Fruit fly (Drosophila melanogaster) whole organism, embryonic: ENCODE data around the gene mus301.

ENCODE experiments used
- Bgb ChIP-seq: fragments of 200-800 bp; sonication (Bioruptor generic); IDR thresholded peaks from 2 replicates; pipeline ENCODE4 v1.3.6; 2022; ENCODE audit warnings: missing biosample characterization, missing genetic modification characterization; ENCODE audit not compliant: partially characterized antibody
- CG10543 ChIP-seq: fragments of 200-800 bp; sonication (Bioruptor generic); optimal IDR thresholded peaks from 3 replicates; lab custom pipeline; 2017; ENCODE audit warnings: missing biosample characterization, mild to moderate bottlenecking, missing genetic modification characterization, moderate library complexity
- CG12391 ChIP-seq: fragments of 200-800 bp; sonication (Bioruptor generic); optimal IDR thresholded peaks from 3 replicates; lab custom pipeline; 2018; ENCODE audit warnings: missing biosample characterization, mild to moderate bottlenecking, missing genetic modification characterization, moderate library complexity
- CG14667 ChIP-seq: fragments of 200-800 bp; sonication (Bioruptor generic); IDR thresholded peaks from 2 replicates; pipeline ENCODE4 v1.3.6; 2022; ENCODE audit warnings: missing biosample characterization, missing genetic modification characterization
- CG15011 ChIP-seq: fragments of 200-800 bp; sonication (Bioruptor generic); optimal IDR thresholded peaks from 3 replicates; lab custom pipeline; 2018; ENCODE audit warnings: missing biosample characterization, mild to moderate bottlenecking, missing genetic modification characterization
- CG17568 ChIP-seq: fragments of 200-800 bp; sonication (Bioruptor generic); optimal IDR thresholded peaks from 2 replicates; lab custom pipeline; 2018; ENCODE audit warnings: missing biosample characterization, mild to moderate bottlenecking, missing genetic modification characterization, moderate library complexity
- CG2202 ChIP-seq: fragments of 200-800 bp; sonication (Bioruptor generic); optimal IDR thresholded peaks from 2 replicates; lab custom pipeline; 2018; ENCODE audit warnings: missing biosample characterization, mild to moderate bottlenecking, missing genetic modification characterization
- CG34224 ChIP-seq: fragments of 200-800 bp; sonication (Bioruptor generic); IDR thresholded peaks from 3 replicates; pipeline ENCODE4 v1.3.6; 2022; ENCODE audit warnings: missing biosample characterization, missing genetic modification characterization; ENCODE audit not compliant: partially characterized antibody
- CG3847 ChIP-seq: fragments of 200-800 bp; sonication (Bioruptor generic); IDR thresholded peaks from 2 replicates; pipeline ENCODE4 v1.3.6; 2022; ENCODE audit warnings: missing biosample characterization, missing genetic modification characterization
- CG42726 ChIP-seq: fragments of 200-800 bp; sonication (Bioruptor generic); IDR thresholded peaks from 2 replicates; pipeline ENCODE4 v1.3.6; 2022; ENCODE audit warnings: missing biosample characterization, missing genetic modification characterization; ENCODE audit not compliant: partially characterized antibody
- CG4328 ChIP-seq: fragments of 200-800 bp; sonication (Bioruptor generic); optimal IDR thresholded peaks from 3 replicates; lab custom pipeline; 2017; ENCODE audit warnings: missing biosample characterization, missing genetic modification reagents, missing genetic modification characterization
- CG43689 ChIP-seq: fragments of 200-800 bp; sonication (Bioruptor generic); IDR thresholded peaks from 2 replicates; pipeline ENCODE4 v1.3.6; 2022; ENCODE audit warnings: missing biosample characterization, missing genetic modification characterization
- CG4820 ChIP-seq: fragments of 200-800 bp; sonication (Bioruptor generic); optimal IDR thresholded peaks from 3 replicates; lab custom pipeline; 2016; ENCODE audit warnings: missing biosample characterization, missing genetic modification characterization
- CG5180 ChIP-seq: fragments of 200-800 bp; sonication (Bioruptor generic); optimal IDR thresholded peaks from 3 replicates; lab custom pipeline; 2017; ENCODE audit warnings: missing biosample characterization, missing genetic modification characterization, mild to moderate bottlenecking, moderate library complexity, missing genetic modification reagents
- CG7357 ChIP-seq: fragments of 200-800 bp; sonication (Bioruptor generic); IDR thresholded peaks from 3 replicates; pipeline ENCODE4 v1.3.6; 2022; ENCODE audit warnings: missing biosample characterization, missing genetic modification characterization
- Dad ChIP-seq: fragments of 200-800 bp; sonication (Bioruptor generic); optimal IDR thresholded peaks from 3 replicates; lab custom pipeline; 2016; ENCODE audit warnings: missing biosample characterization, missing genetic modification characterization
- Dbx ChIP-seq: fragments of 200-800 bp; sonication (Bioruptor generic); IDR thresholded peaks from 3 replicates; pipeline ENCODE4 v1.3.6; 2022; ENCODE audit warnings: missing biosample characterization, missing genetic modification characterization
- Deaf1 ChIP-seq: fragments of 200-800 bp; optimal IDR thresholded peaks from 3 replicates; lab custom pipeline; 2019; ENCODE audit warnings: missing biosample characterization, mild to moderate bottlenecking, missing genetic modification characterization, moderate library complexity
- Drgx ChIP-seq: fragments of 200-800 bp; sonication (Bioruptor generic); IDR thresholded peaks from 2 replicates; pipeline ENCODE4 v1.3.6; 2022; ENCODE audit warnings: missing biosample characterization, missing genetic modification characterization
- Ets65A ChIP-seq: fragments of 200-800 bp; sonication (Bioruptor generic); peaks from one replicate; lab custom pipeline; 2016; ENCODE audit warnings: missing biosample characterization, missing genetic modification characterization
- Gug ChIP-seq: fragments of 200-800 bp; sonication (Bioruptor generic); IDR thresholded peaks from 4 replicates; pipeline ENCODE4 v1.3.6; 2022; ENCODE audit warnings: missing biosample characterization, missing genetic modification characterization
- HLHmδ ChIP-seq: fragments of 200-800 bp; sonication (Bioruptor generic); optimal IDR thresholded peaks from 2 replicates; lab custom pipeline; 2018; ENCODE audit warnings: missing biosample characterization, mild to moderate bottlenecking, missing genetic modification characterization, moderate library complexity
- Hey ChIP-seq: fragments of 200-800 bp; sonication (Bioruptor generic); optimal IDR thresholded peaks from 3 replicates; lab custom pipeline; 2018; ENCODE audit warnings: missing biosample characterization, mild to moderate bottlenecking, missing genetic modification characterization
- Mad ChIP-seq: fragments of 200-800 bp; sonication (Bioruptor generic); optimal IDR thresholded peaks from 2 replicates; lab custom pipeline; 2016; ENCODE audit warnings: missing biosample characterization, missing genetic modification characterization
- Med ChIP-seq: fragments of 200-800 bp; sonication (Bioruptor generic); peaks from one replicate; lab custom pipeline; 2016; ENCODE audit warnings: missing biosample characterization, missing genetic modification characterization, mild to moderate bottlenecking, inconsistent platforms, moderate library complexity
- Mes4 ChIP-seq: fragments of 200-800 bp; sonication (Bioruptor generic); optimal IDR thresholded peaks from 2 replicates; lab custom pipeline; 2016; ENCODE audit warnings: missing biosample characterization, missing genetic modification characterization
- Oli ChIP-seq: fragments of 200-800 bp; sonication (Bioruptor generic); optimal IDR thresholded peaks from 2 replicates; lab custom pipeline; 2018; ENCODE audit warnings: missing biosample characterization, mild to moderate bottlenecking, missing genetic modification characterization, moderate library complexity
- Pdp1 ChIP-seq, 2 experiments: fragments of 200-800 bp; sonication (Bioruptor generic); optimal IDR thresholded peaks; 3 replicates each; lab custom pipeline; 2016; ENCODE audit warnings: missing biosample characterization in 2 of 2, missing genetic modification characterization in 2 of 2, mild to moderate bottlenecking in 1 of 2, moderate library complexity in 1 of 2
- crol ChIP-seq: fragments of 200-800 bp; sonication (Bioruptor generic); IDR thresholded peaks from 2 replicates; pipeline ENCODE4 v1.3.6; 2022; ENCODE audit warnings: missing biosample characterization, missing genetic modification characterization
- ewg ChIP-seq: fragments of 200-800 bp; sonication (Bioruptor generic); optimal IDR thresholded peaks from 3 replicates; lab custom pipeline; 2017; ENCODE audit warnings: mild to moderate bottlenecking, missing biosample characterization, missing genetic modification reagents, missing genetic modification characterization
- gsb-n ChIP-seq: fragments of 200-800 bp; sonication (Bioruptor generic); optimal IDR thresholded peaks from 3 replicates; lab custom pipeline; 2018; ENCODE audit warnings: missing biosample characterization, mild to moderate bottlenecking, missing genetic modification characterization
- hkb ChIP-seq, 2 experiments: fragments of 200-800 bp in 1 of 2; fragments of >200 bp in 1 of 2; sonication (Bioruptor generic) in 1 of 2; IDR thresholded peaks in 1 of 2; optimal IDR thresholded peaks in 1 of 2; 2 replicates each; pipeline versions ENCODE4 v1.3.6 to Lab custom; 2017 to 2022; ENCODE audit warnings: missing biosample characterization in 1 of 2, missing genetic modification characterization in 1 of 2
- kay ChIP-seq: fragments of 200-800 bp; sonication (Bioruptor generic); optimal IDR thresholded peaks from 2 replicates; lab custom pipeline; 2016; ENCODE audit warnings: missing biosample characterization, missing genetic modification characterization
- ken ChIP-seq: fragments of 200-800 bp; sonication (Bioruptor generic); IDR thresholded peaks from 3 replicates; pipeline ENCODE4 v1.3.6; 2022; ENCODE audit warnings: missing biosample characterization, missing genetic modification characterization
- lov ChIP-seq, 2 experiments: fragments of 200-800 bp in 1 of 2; fragments of >200 bp in 1 of 2; sonication (Bioruptor generic) in 1 of 2; IDR thresholded peaks in 1 of 2; optimal IDR thresholded peaks in 1 of 2; 2 replicates in 1 of 2; 3 replicates in 1 of 2; pipeline versions ENCODE4 v1.3.6 to Lab custom; 2017 to 2022; ENCODE audit warnings: missing biosample characterization in 1 of 2, missing genetic modification characterization in 1 of 2
- nau ChIP-seq: fragments of 200-800 bp; sonication (Bioruptor generic); optimal IDR thresholded peaks from 3 replicates; lab custom pipeline; 2017; ENCODE audit warnings: missing biosample characterization, mild to moderate bottlenecking, missing genetic modification characterization, missing genetic modification reagents
- nmo ChIP-seq: fragments of 200-800 bp; sonication (Bioruptor generic); optimal IDR thresholded peaks from 2 replicates; lab custom pipeline; 2018; ENCODE audit warnings: missing biosample characterization, mild to moderate bottlenecking, missing genetic modification characterization, moderate library complexity
- otp ChIP-seq: fragments of 200-800 bp; sonication (Bioruptor generic); IDR thresholded peaks from 3 replicates; pipeline ENCODE4, ENCODE4 v1.3.6; 2022; ENCODE audit warnings: missing biosample characterization, missing genetic modification characterization
- rib ChIP-seq: fragments of 200-800 bp; sonication (Bioruptor generic); IDR thresholded peaks from 2 replicates; pipeline ENCODE4 v1.3.6; 2022; ENCODE audit warnings: missing biosample characterization, missing genetic modification characterization
- row ChIP-seq: fragments of 200-800 bp; sonication (Bioruptor generic); IDR thresholded peaks from 3 replicates; pipeline ENCODE4 v1.3.6; 2022; ENCODE audit warnings: missing biosample characterization, missing genetic modification characterization
- schlank ChIP-seq: fragments of 200-800 bp; sonication (Bioruptor generic); optimal IDR thresholded peaks from 2 replicates; lab custom pipeline; 2018; ENCODE audit warnings: missing biosample characterization, mild to moderate bottlenecking, missing genetic modification characterization
- sens ChIP-seq: fragments of 200-800 bp; sonication (Bioruptor generic); peaks from one replicate; lab custom pipeline; 2016; ENCODE audit warnings: missing biosample characterization, missing genetic modification characterization
- slbo ChIP-seq: fragments of 200-800 bp; sonication (Bioruptor generic); IDR thresholded peaks from 2 replicates; pipeline ENCODE4 v1.3.6; 2022; ENCODE audit warnings: missing biosample characterization, missing genetic modification characterization
- sug ChIP-seq: fragments of 200-800 bp; optimal IDR thresholded peaks from 2 replicates; lab custom pipeline; 2019; ENCODE audit warnings: missing biosample characterization, mild to moderate bottlenecking, missing genetic modification characterization, moderate library complexity
- tio ChIP-seq: fragments of 200-800 bp; sonication (Bioruptor generic); optimal IDR thresholded peaks from 2 replicates; lab custom pipeline; 2017; ENCODE audit warnings: missing biosample characterization, missing genetic modification characterization, inconsistent platforms
- wek ChIP-seq: fragments of 200-800 bp; sonication (Bioruptor generic); optimal IDR thresholded peaks from 3 replicates; lab custom pipeline; 2018; ENCODE audit warnings: missing biosample characterization, mild to moderate bottlenecking, missing genetic modification characterization, moderate library complexity
- zen2 ChIP-seq: fragments of 200-800 bp; sonication (Bioruptor generic); IDR thresholded peaks from 3 replicates; pipeline ENCODE4 v1.3.6; 2022; ENCODE audit warnings: missing biosample characterization, missing genetic modification characterization; ENCODE audit not compliant: partially characterized antibody
- zfh1 ChIP-seq: fragments of 200-800 bp; sonication (Bioruptor generic); IDR thresholded peaks from 3 replicates; pipeline ENCODE4 v1.3.6; 2022; ENCODE audit warnings: missing biosample characterization, missing genetic modification characterization

mus301 gene

DNA sequence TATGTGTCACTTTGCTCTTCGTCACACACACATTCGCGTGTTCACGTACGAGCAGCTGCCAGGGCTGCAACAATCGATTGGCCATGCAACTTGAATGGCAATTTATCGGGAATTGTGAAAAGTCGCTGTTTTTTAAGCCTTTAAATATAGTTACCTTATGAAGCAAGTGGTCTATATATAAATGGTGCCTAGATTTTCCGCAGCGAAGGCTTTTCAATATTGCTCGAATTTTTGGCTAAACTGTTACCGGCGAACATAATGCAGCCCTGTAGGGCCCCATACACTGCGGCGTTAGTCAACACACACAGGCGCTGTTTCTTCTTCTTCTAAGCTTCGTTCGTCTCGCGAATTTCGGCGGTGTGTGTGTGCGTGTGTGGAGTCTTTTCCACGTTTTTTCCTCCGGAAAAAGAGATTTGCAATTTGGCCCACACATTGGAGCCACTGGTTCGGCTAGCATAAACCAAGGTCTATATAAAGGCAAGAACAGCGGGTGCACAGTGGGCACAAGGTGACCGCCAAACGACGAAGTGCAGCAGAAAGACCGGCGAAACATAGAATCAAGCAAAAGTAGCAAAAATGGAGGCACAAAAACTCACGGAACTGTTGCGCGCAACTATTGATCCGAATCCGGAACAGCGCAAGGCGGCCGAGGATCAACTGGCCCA is 21.6 kb upstream of the mus301 start, which contains the start of the genes Arp3 and msk (continued):
- no peak for TF ChIP-seq lov (optimal IDR thresholded peaks at IDR 0.05; lab: Kevin White, UChicago)
- no peak for TF ChIP-seq lov (GFP tag; IDR thresholded peaks at IDR 0.05; lab: Robert Waterston, UW)
- peak; percentile 49 for TF ChIP-seq schlank (tag; lab: Kevin White, UChicago)
- peak; percentile 88 for TF ChIP-seq Mad (GFP tag; lab: Kevin White, UChicago)
- no peak for TF ChIP-seq zen2
- TF ChIP-seq ken (GFP tag; lab: Robert Waterston, UW), result peak; percentile 80
- no peak for TF ChIP-seq CG17568 (GFP tag; lab: Kevin White, UChicago)
- no peak for TF ChIP-seq CG43689 (GFP tag; lab: Robert Waterston, UW)
- TF ChIP-seq CG15011 (GFP tag; lab: Kevin White, UChicago), result no peak
- TF ChIP-seq CG5180 (GFP tag; lab: Kevin White, UChicago), result no peak
- TF ChIP-seq CG4328 (GFP tag; lab: Kevin White, UChicago), result peak; percentile 83
- no peak for TF ChIP-seq Hey (tag; lab: Kevin White, UChicago)
- TF ChIP-seq tio, result no peak
- no peak for TF ChIP-seq CG42726 (GFP tag; lab: Robert Waterston, UW)
- peak; percentile 60 for TF ChIP-seq ewg (GFP tag; lab: Kevin White, UChicago)
- peak; percentile 80 for TF ChIP-seq CG12391 (tag; lab: Kevin White, UChicago)
- peak; percentile 51 for TF ChIP-seq CG14667 (GFP tag; lab: Robert Waterston, UW)
- TF ChIP-seq Deaf1 (tag; lab: Kevin White, UChicago), result peak; percentile 83
- TF ChIP-seq nmo (GFP tag; lab: Kevin White, UChicago), result peak; percentile 90
- peak; percentile 94 for TF ChIP-seq rib (GFP tag; lab: Robert Waterston, UW)
- TF ChIP-seq CG4820 (GFP tag; lab: Kevin White, UChicago), result peak; percentile 84
- TF ChIP-seq Oli (tag; lab: Kevin White, UChicago), result no peak
- peak; percentile 87 for TF ChIP-seq Dbx (GFP tag; lab: Robert Waterston, UW)
- peak; percentile 73; the same call in 2 of the 3 replicates for TF ChIP-seq zfh1 (GFP tag; lab: Robert Waterston, UW)
- no peak for TF ChIP-seq gsb-n (tag; lab: Kevin White, UChicago)
- peak; percentile 76 for TF ChIP-seq Mes4 (GFP tag; lab: Kevin White, UChicago)
- TF ChIP-seq Dad (GFP tag; lab: Kevin White, UChicago), result peak; percentile 89

- peak; percentile 73 for TF ChIP-seq sens (GFP tag; lab: Kevin White, UChicago)
- no peak for TF ChIP-seq CG3847 (GFP tag; lab: Robert Waterston, UW)
- TF ChIP-seq Bgb, result peak; percentile 43
- peak; percentile 31 for TF ChIP-seq sug (tag; lab: Kevin White, UChicago)
- TF ChIP-seq crol (GFP tag; lab: Robert Waterston, UW), result peak; percentile 27
- TF ChIP-seq hkb (optimal IDR thresholded peaks at IDR 0.05; lab: Kevin White, UChicago), result no peak
- TF ChIP-seq hkb (GFP tag; IDR thresholded peaks at IDR 0.05; lab: Robert Waterston, UW), result 0 out of 2 replicates have a peak, but pooled peaks have one; percentile 15
- TF ChIP-seq Drgx (GFP tag; lab: Robert Waterston, UW), result no peak
- TF ChIP-seq row (GFP tag; lab: Robert Waterston, UW), result 0 out of 3 replicates have a peak, but pooled peaks have one; percentile 19
- TF ChIP-seq Ets65A (GFP tag; lab: Kevin White, UChicago), result peak; percentile 13
- TF ChIP-seq CG34224 (GFP tag; lab: Robert Waterston, UW), result 0 out of 3 replicates have a peak, but pooled peaks have one; percentile 12
- TF ChIP-seq wek, result no peak
- TF ChIP-seq otp (GFP tag; lab: Robert Waterston, UW), result 0 out of 3 replicates have a peak, but pooled peaks have one; percentile 12
- peak in 1 of 2 experiments; percentile 76 for TF ChIP-seq Pdp1 (GFP tag; optimal IDR thresholded peaks at IDR 0.05; lab: Kevin White, UChicago)
- peak; percentile 74 for TF ChIP-seq Med
- peak; percentile 48; the same call in 1 of the 2 replicates for TF ChIP-seq slbo (GFP tag; lab: Robert Waterston, UW)
- TF ChIP-seq nau, result no peak
- peak; percentile 18 for TF ChIP-seq CG10543 (GFP tag; lab: Kevin White, UChicago)
- 0 out of 3 replicates have a peak, but pooled peaks have one; percentile 10 for TF ChIP-seq CG7357 (GFP tag; lab: Robert Waterston, UW)
- TF ChIP-seq Gug, result 0 out of 4 replicates have a peak, but pooled peaks have one; percentile 15
- TF ChIP-seq CG2202 (tag; lab: Kevin White, UChicago), result no peak
- peak; percentile 47 for TF ChIP-seq kay (GFP tag; lab: Kevin White, UChicago)
- TF ChIP-seq HLHmδ, result no peak
Measured at dm6 chr3L:8116809-8117208, 20.8 kb upstream of the mus301 start.
